Worm (Caenorhabditis elegans) whole organism, L4 larva: ENCODE measurements around the gene kin-21.

ENCODE experiments used
- ceh-28 ChIP-seq: fragments of 150-350 bp; optimal IDR thresholded peaks from 2 replicates; lab custom pipeline; 2014; ENCODE audit warnings: missing biosample characterization, missing genetic modification reagents, missing genetic modification characterization
- daf-12 ChIP-seq: fragments of 150-350 bp; optimal IDR thresholded peaks from 2 replicates; lab custom pipeline; 2014; ENCODE audit warnings: missing biosample characterization, missing genetic modification reagents, missing genetic modification characterization
- lin-29 ChIP-seq: fragments of 200-800 bp; sonication (Bioruptor generic); IDR thresholded peaks from 2 replicates; pipeline ENCODE4 v1.3.6; 2022; ENCODE audit warnings: missing genetic modification reagents, missing genetic modification characterization, missing compliant biosample characterization
- mes-2 ChIP-seq: sonication (generic microtip); optimal IDR thresholded peaks from 2 replicates; lab custom pipeline; 2016; ENCODE audit warnings: missing genotype, mild to moderate bottlenecking, missing genetic modification characterization, missing compliant biosample characterization; ENCODE audit not compliant: poor library complexity, severe bottlenecking
- nhr-111 ChIP-seq: fragments of 200-800 bp; sonication (Bioruptor generic); optimal IDR thresholded peaks from 2 replicates; lab custom pipeline; 2018; ENCODE audit warnings: mild to moderate bottlenecking, missing genetic modification characterization, missing compliant biosample characterization
- pqm-1 ChIP-seq: sonication (generic microtip); optimal IDR thresholded peaks from 2 replicates; lab custom pipeline; 2017; ENCODE audit warnings: missing biosample characterization, missing genetic modification characterization
- snpc-4 ChIP-seq: fragments of 150-350 bp; optimal IDR thresholded peaks from 2 replicates; lab custom pipeline; 2014; ENCODE audit warnings: missing biosample characterization, missing genetic modification characterization

- TF ChIP-seq mes-2 (no peak), lin-29 (GFP tag; lab: Robert Waterston, UW) (no peak), daf-12 (tag; lab: Kevin White, UChicago) (no peak), nhr-111 (GFP tag; lab: Kevin White, UChicago) (no peak), snpc-4 (tag; lab: Kevin White, UChicago) (no peak), pqm-1 (no peak), ceh-28 (tag; lab: Kevin White, UChicago) (no peak)
Observed at ce11 chrIV:9811487-9811886, 21.2 kb upstream of the kin-21 start.
